Worm (Caenorhabditis elegans): ENCODE results near the gene srd-2.
A peak's percentile ranks its signal among the peaks of the same experiment; 100 is the strongest.

Gene srd-2

DNA sequence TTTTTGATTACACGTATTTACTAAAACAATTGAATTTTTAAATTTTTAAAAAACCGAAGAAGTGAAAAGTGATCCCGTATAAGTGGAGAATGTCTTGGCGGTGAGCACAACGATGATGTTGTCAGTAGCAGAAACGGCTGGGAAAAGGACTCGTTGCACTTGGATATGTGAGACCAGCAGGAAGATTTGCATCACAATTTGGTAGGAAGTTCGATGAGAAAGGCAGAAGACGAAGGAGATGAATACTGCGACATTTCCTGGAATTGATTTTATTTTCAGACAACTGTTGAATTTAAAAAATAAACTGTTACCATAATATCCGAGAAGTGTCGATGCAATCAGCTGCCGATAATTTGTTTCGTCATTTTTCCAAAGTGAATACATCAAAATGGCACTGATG, 12.2 kb upstream of the srd-2 start, which contains the start of gene R05H5.4:
Gene R05H5.4, minus strand, starts transcription at position 101 of the 400 bp plus-strand sequence.
- no peak for TF ChIP-seq hlh-6 (tag; optimal IDR thresholded peaks at IDR 0.05)
- TF ChIP-seq zip-5 (tag; optimal IDR thresholded peaks at IDR 0.05), result no peak
- no peak for TF ChIP-seq fkh-10 (GFP tag; optimal IDR thresholded peaks at IDR 0.05)
- TF ChIP-seq hlh-15 (tag; optimal IDR thresholded peaks at IDR 0.05), result no peak
- no peak for TF ChIP-seq elt-2 (tag; optimal IDR thresholded peaks at IDR 0.05)
- no peak for TF ChIP-seq dve-1 (tag; optimal IDR thresholded peaks at IDR 0.05)
- no peak for TF ChIP-seq ceh-30 (tag; optimal IDR thresholded peaks at IDR 0.05)
- TF ChIP-seq fax-1 (tag; optimal IDR thresholded peaks at IDR 0.05), result no peak
- no peak for TF ChIP-seq ceh-6 (GFP tag; optimal IDR thresholded peaks at IDR 0.05)

DNA sequence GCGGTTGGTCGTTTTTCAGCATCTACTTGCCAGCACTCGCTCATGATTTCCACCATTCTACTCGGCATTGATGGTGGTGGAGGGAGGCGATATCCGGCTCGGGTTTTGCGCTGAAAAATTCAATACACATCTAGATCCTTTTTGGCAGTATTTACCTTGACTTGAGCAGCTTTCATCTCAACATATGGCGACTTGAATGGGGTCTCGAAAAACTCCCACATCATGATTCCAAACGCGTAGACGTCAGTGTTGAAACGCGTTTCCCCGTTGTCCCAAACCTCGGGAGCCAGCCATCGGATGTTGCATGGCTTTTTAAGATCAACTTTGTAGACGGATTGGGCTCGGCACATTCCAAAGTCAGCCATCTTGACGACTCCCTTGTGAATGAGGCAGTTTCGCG, 10.8 kb upstream of the srd-2 start:
- TF ChIP-seq pag-3 (tag; optimal IDR thresholded peaks at IDR 0.05; ENCODE audit: borderline replicate concordance) (no peak), ceh-34 (tag; optimal IDR thresholded peaks at IDR 0.05) (no peak), pros-1 (tag; optimal IDR thresholded peaks at IDR 0.05) (no peak), ttx-3 (tag; optimal IDR thresholded peaks at IDR 0.05) (no peak), elt-2 (tag; optimal IDR thresholded peaks at IDR 0.05) (no peak), mec-3 (tag; optimal IDR thresholded peaks at IDR 0.05; ENCODE audit: borderline replicate concordance) (no peak), unc-55 (GFP tag; optimal IDR thresholded peaks at IDR 0.05) (no peak), syd-9 (tag; optimal IDR thresholded peaks at IDR 0.05) (no peak)

ce11 chrII:10197091-10197675, 9.5 kb upstream of the srd-2 start, which contains the start of gene R05H5.3:
TSS of gene R05H5.3 (plus strand) at chrII:10197625.
- TF ChIP-seq dmd-4 (tag; optimal IDR thresholded peaks at IDR 0.05; ENCODE audit: borderline replicate concordance), result no peak
- no peak for TF ChIP-seq che-1 (tag; optimal IDR thresholded peaks at IDR 0.05)
- peak; percentile 55 for TF ChIP-seq unc-42 (tag; optimal IDR thresholded peaks at IDR 0.05)
- TF ChIP-seq mec-3 (tag; optimal IDR thresholded peaks at IDR 0.05; ENCODE audit: borderline replicate concordance), result no peak
- TF ChIP-seq ttx-3 (tag; optimal IDR thresholded peaks at IDR 0.05), result no peak
- no peak for TF ChIP-seq ceh-9 (tag; optimal IDR thresholded peaks at IDR 0.05)
- no peak for TF ChIP-seq ceh-18 (tag; optimal IDR thresholded peaks at IDR 0.05)
- TF ChIP-seq Y22D7AL.16 (tag; optimal IDR thresholded peaks at IDR 0.05), result no peak
- TF ChIP-seq hlh-30 (tag; optimal IDR thresholded peaks at IDR 0.05; ENCODE audit: insufficient read depth), result no peak

- TF ChIP-seq elt-4 (tag; optimal IDR thresholded peaks at IDR 0.05) (no peak), tbx-7 (tag; optimal IDR thresholded peaks at IDR 0.05) (no peak), hlh-8 (tag; optimal IDR thresholded peaks at IDR 0.05) (no peak), pha-2 (tag; optimal IDR thresholded peaks at IDR 0.05) (no peak), che-1 (tag; optimal IDR thresholded peaks at IDR 0.05) (no peak), hlh-15 (tag; optimal IDR thresholded peaks at IDR 0.05) (no peak), ceh-19 (GFP tag; optimal IDR thresholded peaks at IDR 0.05) (no peak), ama-1 (optimal IDR thresholded peaks at IDR 0.05) (no peak), F13H6.1 (tag; optimal IDR thresholded peaks at IDR 0.05) (no peak), dve-1 (tag; optimal IDR thresholded peaks at IDR 0.05) (no peak), pha-4 (tag; optimal IDR thresholded peaks at IDR 0.05) (no peak), hlh-6 (tag; optimal IDR thresholded peaks at IDR 0.05) (no peak), ref-2 (tag; optimal IDR thresholded peaks at IDR 0.05) (no peak), fax-1 (tag; optimal IDR thresholded peaks at IDR 0.05) (no peak)
These were observed 6.9 kb upstream of the srd-2 start, which contains the start of gene srb-6 for ce11 chrII:10194605-10195004. TSS of gene srb-6 (plus strand) at chrII:10194905.

DNA sequence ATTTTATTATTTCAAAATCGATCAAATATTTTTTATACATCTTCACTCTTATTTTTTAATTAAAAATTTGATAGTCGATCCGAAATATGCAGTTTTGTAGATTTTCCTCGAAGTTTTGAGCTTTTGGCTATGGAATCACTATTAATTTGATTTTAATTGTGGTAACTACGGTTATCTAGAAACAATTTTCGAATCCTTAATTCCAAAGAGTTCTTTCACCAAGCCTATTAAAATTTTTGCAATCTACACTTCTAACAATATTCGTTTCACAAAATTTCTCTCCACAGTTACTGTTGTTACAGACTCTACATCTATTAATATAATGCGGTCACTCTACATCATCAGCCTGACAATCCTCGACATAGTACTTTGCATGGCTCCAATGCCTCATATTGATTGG, 4.5 kb upstream of the srd-2 start, which contains the start of gene R05H5.7:
Gene R05H5.7, plus strand, starts transcription at position 301 of the 400 bp plus-strand sequence.
- TF ChIP-seq fkh-10 (GFP tag; optimal IDR thresholded peaks at IDR 0.05), result no peak
- TF ChIP-seq ceh-18 (tag; optimal IDR thresholded peaks at IDR 0.05), result no peak
- TF ChIP-seq tbx-7 (tag; optimal IDR thresholded peaks at IDR 0.05), result no peak
- no peak for TF ChIP-seq nfya-1 (tag; optimal IDR thresholded peaks at IDR 0.05)
- no peak for TF ChIP-seq pat-9 (tag; optimal IDR thresholded peaks at IDR 0.05)
- TF ChIP-seq pqm-1 (tag; optimal IDR thresholded peaks at IDR 0.05), result no peak
